3 fruit fly cellular contexts compared by ENCODE assay signal in genomic region chrX:16404803-16405202, dm6.
TF ChIP-seq lines count a peak whose summit lies in the region.

CG9981 (minus strand) TSS chrX:16405122.

- TF ChIP-seq CTCF in whole organism, embryonic (GFP tag; optimal IDR thresholded peaks at IDR 0.05; lab: Kevin White, UChicago) = no peak

TF ChIP-seq in whole organism, embryonic, 481 proteins besides CTCF, POLR2A, EP300 and RAD21 (continues in another document):
- TF ChIP-seq fd102C (GFP tag; optimal IDR thresholded peaks at IDR 0.05; lab: Kevin White, UChicago) (no peak), CG6854 (GFP tag; optimal IDR thresholded peaks at IDR 0.05; lab: Kevin White, UChicago) (no peak), CG32532 (GFP tag; IDR thresholded peaks at IDR 0.05; lab: Robert Waterston, UW) (no peak), oc (tag; optimal IDR thresholded peaks at IDR 0.05; lab: Kevin White, UChicago) (no peak), lilli (GFP tag; optimal IDR thresholded peaks at IDR 0.05; lab: Kevin White, UChicago) (no peak), CG17829 (tag; optimal IDR thresholded peaks at IDR 0.05; lab: Kevin White, UChicago) (no peak), CG10565 (GFP tag; optimal IDR thresholded peaks at IDR 0.05; lab: Kevin White, UChicago) (no peak), GATAe (GFP tag; conservative IDR thresholded peaks at IDR 0.05; lab: Robert Waterston, UW) (peak; percentile 44), CG4617 (GFP tag; optimal IDR thresholded peaks at IDR 0.05; lab: Kevin White, UChicago; ENCODE audit: borderline replicate concordance) (no peak), CG7556 (GFP tag; optimal IDR thresholded peaks at IDR 0.05; lab: Kevin White, UChicago) (no peak), CG4360 (GFP tag; IDR thresholded peaks at IDR 0.05; lab: Robert Waterston, UW) (no peak), CG13296 (GFP tag; optimal IDR thresholded peaks at IDR 0.05; lab: Kevin White, UChicago) (peak; percentile 6), cas (GFP tag; IDR thresholded peaks at IDR 0.05; lab: Robert Waterston, UW) (no peak), wdn (GFP tag; IDR thresholded peaks at IDR 0.05; lab: Robert Waterston, UW) (no peak), run (tag; optimal IDR thresholded peaks at IDR 0.05; lab: Kevin White, UChicago) (no peak), prd (optimal IDR thresholded peaks at IDR 0.05; lab: Kevin White, UChicago) (no peak), prd (GFP tag; IDR thresholded peaks at IDR 0.05; lab: Robert Waterston, UW) (no peak), aop (GFP tag; IDR thresholded peaks at IDR 0.05; lab: Robert Waterston, UW) (no peak), Kr (GFP tag; optimal IDR thresholded peaks at IDR 0.05; lab: Kevin White, UChicago) (no peak), dmrt11E (tag; optimal IDR thresholded peaks at IDR 0.05; lab: Kevin White, UChicago) (no peak), tx (GFP tag; optimal IDR thresholded peaks at IDR 0.05; lab: Kevin White, UChicago) (no peak), NC2β (GFP tag; optimal IDR thresholded peaks at IDR 0.05; lab: Kevin White, UChicago) (no peak), bowl (GFP tag; IDR thresholded peaks at IDR 0.05; lab: Robert Waterston, UW) (no peak), CG13624 (GFP tag; optimal IDR thresholded peaks at IDR 0.05; lab: Kevin White, UChicago) (no peak), grn (GFP tag; optimal IDR thresholded peaks at IDR 0.05; lab: Kevin White, UChicago) (peak; percentile 12), Ets97D (GFP tag; optimal IDR thresholded peaks at IDR 0.05; lab: Kevin White, UChicago) (no peak), mam (GFP tag; optimal IDR thresholded peaks at IDR 0.05; lab: Kevin White, UChicago) (no peak), YL-1 (GFP tag; optimal IDR thresholded peaks at IDR 0.05; lab: Kevin White, UChicago) (no peak), Doc2 (GFP tag; IDR thresholded peaks at IDR 0.05; lab: Robert Waterston, UW) (no peak), hth (optimal IDR thresholded peaks at IDR 0.05; lab: Kevin White, UChicago) (no peak), CG12299 (tag; optimal IDR thresholded peaks at IDR 0.05; lab: Kevin White, UChicago) (no peak), CG12071 (GFP tag; optimal IDR thresholded peaks at IDR 0.05; lab: Kevin White, UChicago) (no peak), Fer3 (tag; optimal IDR thresholded peaks at IDR 0.05; lab: Kevin White, UChicago) (no peak)

TF ChIP-seq in whole organism, prepupa, 60 proteins besides CTCF, POLR2A, EP300 and RAD21:
- no peak for TF ChIP-seq CG31627 (GFP tag; optimal IDR thresholded peaks at IDR 0.05; lab: Kevin White, UChicago)
- TF ChIP-seq vri (GFP tag; optimal IDR thresholded peaks at IDR 0.05; lab: Kevin White, UChicago) = peak; percentile 21
- no peak for TF ChIP-seq Blimp-1 (GFP tag; optimal IDR thresholded peaks at IDR 0.05; lab: Kevin White, UChicago)
- peak; percentile 53 for TF ChIP-seq svp (GFP tag; lab: Kevin White, UChicago)
- TF ChIP-seq CG6808 (GFP tag; optimal IDR thresholded peaks at IDR 0.05; lab: Kevin White, UChicago) = no peak
- TF ChIP-seq CG6276 (GFP tag; optimal IDR thresholded peaks at IDR 0.05; lab: Kevin White, UChicago) = no peak
- TF ChIP-seq CG11902 (GFP tag; optimal IDR thresholded peaks at IDR 0.05; lab: Kevin White, UChicago) = no peak
- TF ChIP-seq CG6792 (GFP tag; optimal IDR thresholded peaks at IDR 0.05; lab: Kevin White, UChicago) = no peak
- TF ChIP-seq pdm3 (GFP tag; optimal IDR thresholded peaks at IDR 0.05; lab: Kevin White, UChicago) = no peak
- no peak for TF ChIP-seq CG3919 (GFP tag; optimal IDR thresholded peaks at IDR 0.05; lab: Kevin White, UChicago)

TF ChIP-seq in whole organism, wandering third instar larva, 38 proteins besides CTCF, POLR2A, EP300 and RAD21:
- TF ChIP-seq Rel (GFP tag; optimal IDR thresholded peaks at IDR 0.05; lab: Kevin White, UChicago) (no peak), Rel (tag; optimal IDR thresholded peaks at IDR 0.05; lab: Kevin White, UChicago) (peak; percentile 57), sage (GFP tag; optimal IDR thresholded peaks at IDR 0.05; lab: Kevin White, UChicago) (no peak)
